Worm (Caenorhabditis elegans) whole organism, L4/young adult: ENCODE measurements around the gene K04G11.3.

Experiments used
- W03F9.2 ChIP-seq: fragments of 150-350 bp; optimal IDR thresholded peaks from 2 replicates; lab custom pipeline; 2014; ENCODE audit warnings: missing biosample characterization, missing genetic modification characterization
- dao-5 ChIP-seq: sonication (generic microtip); optimal IDR thresholded peaks from 2 replicates; lab custom pipeline; 2016; ENCODE audit warnings: missing genotype, missing genetic modification characterization, moderate library complexity, missing compliant biosample characterization
- him-1 ChIP-seq: sonication (generic microtip); optimal IDR thresholded peaks from 2 replicates; lab custom pipeline; 2016; ENCODE audit warnings: missing genotype, missing genetic modification reagents, missing genetic modification characterization, missing compliant biosample characterization

Gene K04G11.3

DNA sequence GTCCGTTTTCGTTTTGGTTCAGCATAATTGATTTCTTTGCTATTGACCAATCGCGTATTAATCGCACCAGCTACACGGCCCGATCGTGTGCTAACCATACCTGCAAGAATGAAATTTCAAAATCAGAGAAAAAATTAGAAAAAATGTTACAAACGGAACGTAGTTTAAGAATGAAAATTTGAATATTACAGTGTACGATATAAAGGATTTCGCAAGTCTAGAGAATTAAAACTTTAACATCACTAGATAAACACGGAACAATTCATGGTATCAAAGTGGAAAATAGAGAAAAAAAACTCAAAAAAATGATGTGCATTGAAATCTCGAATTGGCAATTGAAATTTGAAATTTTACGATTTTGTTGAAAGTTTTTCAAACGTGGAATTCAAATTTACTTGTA lies 50.9 kb downstream of the K04G11.3 start, which contains the start of gene madd-3:
Gene madd-3 (minus strand): TSS at position 101 of the 400 bp plus-strand sequence.
- no peak for TF ChIP-seq W03F9.2 (tag; lab: Kevin White, UChicago)
- TF ChIP-seq dao-5 = no peak
- no peak for TF ChIP-seq him-1 (tag; lab: Kevin White, UChicago)
